Worm (Caenorhabditis elegans) whole organism, midembryonic: ENCODE measurements around the gene F31F6.3.

ENCODE experiments used
- cog-1 ChIP-seq: sonication (generic microtip); optimal IDR thresholded peaks from 2 replicates; lab custom pipeline; 2016; ENCODE audit warnings: missing genetic modification characterization, missing compliant biosample characterization
- med-1 ChIP-seq: sonication (generic microtip); optimal IDR thresholded peaks from 2 replicates; lab custom pipeline; 2017; ENCODE audit warnings: missing genetic modification characterization, mild to moderate bottlenecking, missing compliant biosample characterization, antibody characterized with exemption, missing genetic modification reagents; ENCODE audit not compliant: insufficient read depth
- tab-1 ChIP-seq: fragments of 200-800 bp; sonication (Bioruptor generic); IDR thresholded peaks from 2 replicates; pipeline ENCODE4 v1.3.6; 2022; ENCODE audit warnings: missing genetic modification characterization, missing compliant biosample characterization

ce11 chrX:14885855-14886254 is 13.2 kb upstream of the F31F6.3 start:
- TF ChIP-seq cog-1 (tag; lab: Kevin White, UChicago) (no peak), med-1 (no peak), tab-1 (GFP tag; lab: Robert Waterston, UW) (no peak)
